Fruit fly (Drosophila melanogaster): ENCODE measurements around the gene CG11037.

CG11037 gene

DNA sequence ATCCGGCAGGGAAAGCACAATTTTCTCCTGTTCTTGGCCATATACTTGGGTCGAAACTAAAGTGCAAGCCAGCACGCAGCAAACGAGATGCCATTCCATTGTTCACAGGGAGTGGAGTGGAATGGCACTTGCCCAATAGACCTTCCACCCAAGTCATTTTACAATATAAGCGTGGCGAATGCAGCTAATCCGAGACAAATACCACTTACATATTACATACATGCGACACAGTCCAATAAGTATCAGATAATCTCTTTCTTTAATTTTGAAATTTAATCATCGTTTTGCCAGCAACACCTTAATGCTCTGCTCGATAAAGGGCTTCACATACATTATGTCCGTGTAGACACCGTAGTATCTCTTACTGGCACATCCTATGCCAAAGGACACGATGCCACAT is at the start of gene CG11037:
TSS of gene CG11037 (minus strand) at position 101 of the 400 bp plus-strand sequence.
- TF ChIP-seq unc-4 (GFP tag; IDR thresholded peaks at IDR 0.05; ENCODE audit: partially characterized antibody) (no peak), CG4282 (GFP tag; optimal IDR thresholded peaks at IDR 0.05) (no peak), bcd (GFP tag; optimal IDR thresholded peaks at IDR 0.05) (no peak), CG10431 (GFP tag; optimal IDR thresholded peaks at IDR 0.05) (no peak), CG13894 (tag; optimal IDR thresholded peaks at IDR 0.05) (no peak), trem (tag; optimal IDR thresholded peaks at IDR 0.05) (no peak), kah (GFP tag; optimal IDR thresholded peaks at IDR 0.05) (no peak), CG11398 (GFP tag; optimal IDR thresholded peaks at IDR 0.05) (no peak), Optix (GFP tag; IDR thresholded peaks at IDR 0.05) (no peak), D19B (GFP tag; optimal IDR thresholded peaks at IDR 0.05) (no peak)

DNA sequence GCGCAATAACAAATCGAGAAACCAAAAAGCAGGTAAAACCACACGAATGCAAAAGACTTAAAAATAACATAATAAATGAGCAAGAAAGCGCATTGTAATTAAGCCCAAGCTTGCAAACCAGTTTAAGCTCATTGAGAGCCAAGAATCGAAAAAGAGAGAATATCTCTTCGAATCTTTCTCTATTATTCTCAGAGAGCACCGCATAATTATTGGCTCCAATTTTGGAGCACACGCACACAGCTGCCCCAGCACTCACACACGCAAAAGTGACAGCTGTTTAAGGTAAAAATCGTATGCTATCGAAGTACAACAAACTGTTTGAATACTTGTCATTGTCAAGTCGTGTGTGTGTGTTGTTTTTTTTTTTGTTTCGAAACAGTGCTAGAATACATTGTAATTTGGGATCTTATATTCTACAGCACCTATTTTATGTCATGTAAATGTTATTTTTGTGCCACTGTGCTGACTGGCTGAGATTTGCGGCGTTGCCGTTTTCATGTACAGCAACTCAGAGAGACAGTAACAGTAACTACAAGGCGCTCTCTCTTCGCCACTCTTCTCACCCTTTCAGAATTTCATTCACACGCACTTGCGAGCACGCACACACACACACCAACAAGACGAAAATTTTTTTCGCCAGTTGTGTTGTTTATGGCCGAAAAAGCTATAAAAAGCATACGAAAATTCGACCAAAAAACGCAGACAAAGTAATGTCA is 48.4 kb upstream of the CG11037 start:
- TF ChIP-seq hkb (optimal IDR thresholded peaks at IDR 0.05): no peak
- peak; percentile 70 for TF ChIP-seq hkb (GFP tag; IDR thresholded peaks at IDR 0.05)
- peak; percentile 71 for TF ChIP-seq lbe (GFP tag; optimal IDR thresholded peaks at IDR 0.05)
- no peak for TF ChIP-seq Sry-β (GFP tag; optimal IDR thresholded peaks at IDR 0.05)
- peak; percentile 56 for TF ChIP-seq sqz (GFP tag; optimal IDR thresholded peaks at IDR 0.05)
- no peak for TF ChIP-seq CG13123 (GFP tag; optimal IDR thresholded peaks at IDR 0.05)
- TF ChIP-seq fd102C (GFP tag; optimal IDR thresholded peaks at IDR 0.05): no peak
- TF ChIP-seq Stat92E (GFP tag; optimal IDR thresholded peaks at IDR 0.05): no peak
- TF ChIP-seq Hsf (GFP tag; optimal IDR thresholded peaks at IDR 0.05): peak; percentile 46
- TF ChIP-seq CG12659 (GFP tag; optimal IDR thresholded peaks at IDR 0.05): peak; percentile 30
- peak; percentile 49 for TF ChIP-seq her (GFP tag; optimal IDR thresholded peaks at IDR 0.05)
- peak; percentile 54 for TF ChIP-seq PHDP (tag; optimal IDR thresholded peaks at IDR 0.05)
- peak; percentile 48 for TF ChIP-seq pho (GFP tag; optimal IDR thresholded peaks at IDR 0.05)
- TF ChIP-seq rib (GFP tag; IDR thresholded peaks at IDR 0.05): 0 out of 2 replicates have a peak, but pooled peaks have one; percentile 31
- peak; percentile 60 for TF ChIP-seq CG17359 (tag; optimal IDR thresholded peaks at IDR 0.05)
- peak; percentile 48 for TF ChIP-seq caup (GFP tag; optimal IDR thresholded peaks at IDR 0.05; ENCODE audit: severe bottlenecking)
- peak; percentile 43 for TF ChIP-seq CG7745 (tag; optimal IDR thresholded peaks at IDR 0.05)
- no peak for TF ChIP-seq ftz-f1 (GFP tag; optimal IDR thresholded peaks at IDR 0.05)
- TF ChIP-seq ci (GFP tag; IDR thresholded peaks at IDR 0.05): peak; percentile 83
- no peak for TF ChIP-seq dan (GFP tag; IDR thresholded peaks at IDR 0.05)
- peak; percentile 34; the same call in 1 of the 2 replicates for TF ChIP-seq bbx (GFP tag; IDR thresholded peaks at IDR 0.05; ENCODE audit: partially characterized antibody)
- TF ChIP-seq Dbx (GFP tag; IDR thresholded peaks at IDR 0.05): peak; percentile 74; the same call in 2 of the 3 replicates
- peak; percentile 70 for TF ChIP-seq tgo (GFP tag; IDR thresholded peaks at IDR 0.05)
- peak; percentile 50 for TF ChIP-seq ara (GFP tag; IDR thresholded peaks at IDR 0.05)
- peak; percentile 33 for TF ChIP-seq fu2 (GFP tag; optimal IDR thresholded peaks at IDR 0.05)
- peak; percentile 45; the same call in 1 of the 3 replicates for TF ChIP-seq H15 (GFP tag; IDR thresholded peaks at IDR 0.05)
- peak; percentile 60 for TF ChIP-seq CG9727 (GFP tag; optimal IDR thresholded peaks at IDR 0.05)
- peak; percentile 68; the same call in 2 of the 3 replicates for TF ChIP-seq otp (GFP tag; IDR thresholded peaks at IDR 0.05)
- peak; percentile 58 for TF ChIP-seq CG16863 (GFP tag; optimal IDR thresholded peaks at IDR 0.05)
- peak; percentile 24 for TF ChIP-seq CG8924 (tag; optimal IDR thresholded peaks at IDR 0.05)
- TF ChIP-seq Blimp-1 (GFP tag; optimal IDR thresholded peaks at IDR 0.05): peak; percentile 33
- 0 out of 2 replicates have a peak, but pooled peaks have one; percentile 6 for TF ChIP-seq CG8765 (GFP tag; IDR thresholded peaks at IDR 0.05)
- no peak for TF ChIP-seq cato (GFP tag; optimal IDR thresholded peaks at IDR 0.05; ENCODE audit: borderline replicate concordance)
- peak; percentile 66 for TF ChIP-seq Sox102F (GFP tag; optimal IDR thresholded peaks at IDR 0.05)
- peak; percentile 2 for TF ChIP-seq CG14710 (tag; optimal IDR thresholded peaks at IDR 0.05)
- TF ChIP-seq E2f1 (GFP tag; IDR thresholded peaks at IDR 0.05): peak; percentile 72
- 0 out of 2 replicates have a peak, but pooled peaks have one; percentile 43 for TF ChIP-seq wdn (GFP tag; IDR thresholded peaks at IDR 0.05)
- no peak for TF ChIP-seq stwl (tag; optimal IDR thresholded peaks at IDR 0.05)
